Worm (Caenorhabditis elegans) whole organism, L1 larva: ENCODE data around the gene icln-1.

Experiments
- ama-1 ChIP-seq: fragments of 150-350 bp; optimal IDR thresholded peaks from 2 replicates; lab custom pipeline; 2014
- ceh-63 ChIP-seq: fragments of 200-800 bp; sonication (Bioruptor generic); optimal IDR thresholded peaks from 2 replicates; lab custom pipeline; 2018; ENCODE audit warnings: mild to moderate bottlenecking, missing genetic modification characterization, missing compliant biosample characterization
- ceh-8 ChIP-seq: fragments of 200-800 bp; sonication (Bioruptor generic); optimal IDR thresholded peaks from 2 replicates; lab custom pipeline; 2018; ENCODE audit warnings: mild to moderate bottlenecking, missing genetic modification characterization, moderate library complexity, missing compliant biosample characterization
- ceh-90 ChIP-seq: sonication (generic microtip); optimal IDR thresholded peaks from 2 replicates; lab custom pipeline; 2016; ENCODE audit warnings: missing genetic modification characterization, missing compliant biosample characterization
- ces-1 ChIP-seq: fragments of 150-350 bp; optimal IDR thresholded peaks from 2 replicates; lab custom pipeline; 2014; ENCODE audit warnings: missing biosample characterization, missing genetic modification reagents, missing genetic modification characterization
- dsc-1 ChIP-seq: sonication (generic microtip); optimal IDR thresholded peaks from 2 replicates; lab custom pipeline; 2016; ENCODE audit warnings: mild to moderate bottlenecking, missing genetic modification characterization, missing compliant biosample characterization
- efl-1 ChIP-seq, 4 experiments: fragments of 150-350 bp; optimal IDR thresholded peaks in 3 of 4; peaks in 1 of 4; 1 replicate in 1 of 4; 2 replicates in 3 of 4; lab custom pipeline; 2014; ENCODE audit warnings: missing biosample characterization in 2 of 4, missing genetic modification characterization in 2 of 4, missing genetic modification reagents in 2 of 4
- efl-3 ChIP-seq: fragments of 200-800 bp; sonication (Bioruptor generic); optimal IDR thresholded peaks from 2 replicates; lab custom pipeline; 2018; ENCODE audit warnings: mild to moderate bottlenecking, missing genetic modification characterization, missing compliant biosample characterization
- elt-2 ChIP-seq: sonication (generic microtip); optimal IDR thresholded peaks from 2 replicates; lab custom pipeline; 2016; ENCODE audit warnings: missing genetic modification characterization, mild to moderate bottlenecking, inconsistent platforms, missing compliant biosample characterization, missing genetic modification reagents
- ets-5 ChIP-seq: fragments of 200-800 bp; sonication (Bioruptor generic); IDR thresholded peaks from 2 replicates; pipeline ENCODE4 v1.3.6; 2022; ENCODE audit warnings: missing genetic modification characterization, missing compliant biosample characterization
- hlh-17 ChIP-seq: fragments of 200-800 bp; sonication (Bioruptor generic); optimal IDR thresholded peaks from 2 replicates; lab custom pipeline; 2018; ENCODE audit warnings: missing genetic modification characterization, mild to moderate bottlenecking, missing compliant biosample characterization, moderate library complexity, borderline replicate concordance
- hlh-4 ChIP-seq: sonication (generic microtip); optimal IDR thresholded peaks from 2 replicates; lab custom pipeline; 2016; ENCODE audit warnings: mild to moderate bottlenecking, missing genetic modification characterization, missing compliant biosample characterization
- hpl-2 ChIP-seq: fragments of 150-350 bp; optimal IDR thresholded peaks from 2 replicates; lab custom pipeline; 2014; ENCODE audit warnings: missing biosample characterization, missing genetic modification reagents, missing genetic modification characterization
- lir-3 ChIP-seq: sonication (generic microtip); optimal IDR thresholded peaks from 2 replicates; lab custom pipeline; 2016; ENCODE audit warnings: mild to moderate bottlenecking, missing genetic modification characterization, moderate library complexity, missing compliant biosample characterization; ENCODE audit not compliant: poor library complexity
- lsy-2 ChIP-seq, 2 experiments: fragments of 150-350 bp; optimal IDR thresholded peaks; 2 replicates each; lab custom pipeline; 2014; ENCODE audit warnings: missing biosample characterization in 2 of 2, missing genetic modification characterization in 2 of 2
- mab-9 ChIP-seq: fragments of 200-800 bp; sonication (Bioruptor generic); IDR thresholded peaks from 2 replicates; pipeline ENCODE4 v1.3.6; 2022; ENCODE audit warnings: missing genetic modification reagents, missing genetic modification characterization, missing compliant biosample characterization
- mef-2 ChIP-seq: fragments of 150-350 bp; optimal IDR thresholded peaks from 2 replicates; lab custom pipeline; 2014; ENCODE audit warnings: missing biosample characterization, missing genetic modification characterization
- nhr-11 ChIP-seq: fragments of 150-350 bp; optimal IDR thresholded peaks from 2 replicates; lab custom pipeline; 2014; ENCODE audit warnings: missing biosample characterization, missing genetic modification characterization
- nhr-19 ChIP-seq: fragments of 200-800 bp; sonication (Bioruptor generic); conservative IDR thresholded peaks from 2 replicates; pipeline ENCODE4 v1.3.6; 2022; ENCODE audit warnings: missing genetic modification characterization, missing compliant biosample characterization
- nhr-20 ChIP-seq: sonication (generic microtip); optimal IDR thresholded peaks from 2 replicates; lab custom pipeline; 2016; ENCODE audit warnings: mild to moderate bottlenecking, missing genetic modification characterization, missing compliant biosample characterization
- nhr-237 ChIP-seq: fragments of 150-350 bp; optimal IDR thresholded peaks from 2 replicates; lab custom pipeline; 2014; ENCODE audit warnings: missing biosample characterization, missing genetic modification characterization
- nhr-28 ChIP-seq: fragments of 150-350 bp; optimal IDR thresholded peaks from 2 replicates; lab custom pipeline; 2014; ENCODE audit warnings: missing biosample characterization, missing genetic modification characterization
- nhr-71 ChIP-seq: sonication (generic microtip); optimal IDR thresholded peaks from 2 replicates; lab custom pipeline; 2016; ENCODE audit warnings: mild to moderate bottlenecking, missing genetic modification characterization, moderate library complexity, missing compliant biosample characterization
- nhr-76 ChIP-seq: sonication (generic microtip); optimal IDR thresholded peaks from 2 replicates; lab custom pipeline; 2017; ENCODE audit warnings: missing biosample characterization, missing genetic modification characterization
- nhr-77 ChIP-seq: fragments of 150-350 bp; optimal IDR thresholded peaks from 2 replicates; lab custom pipeline; 2014; ENCODE audit warnings: missing biosample characterization, missing genetic modification characterization
- nhr-84 ChIP-seq: sonication (generic microtip); optimal IDR thresholded peaks from 2 replicates; lab custom pipeline; 2017; ENCODE audit warnings: missing biosample characterization, missing genetic modification characterization
- pax-3 ChIP-seq: fragments of 200-800 bp; sonication (Bioruptor generic); optimal IDR thresholded peaks from 2 replicates; lab custom pipeline; 2018; ENCODE audit warnings: mild to moderate bottlenecking, missing genetic modification characterization, moderate library complexity, missing compliant biosample characterization
- snpc-4 ChIP-seq: fragments of 150-350 bp; optimal IDR thresholded peaks from 2 replicates; lab custom pipeline; 2014; ENCODE audit warnings: missing biosample characterization, missing genetic modification characterization
- sox-4 ChIP-seq: sonication (generic microtip); optimal IDR thresholded peaks from 2 replicates; lab custom pipeline; 2016; ENCODE audit warnings: missing genetic modification characterization, missing compliant biosample characterization
- unc-130 ChIP-seq: fragments of 150-350 bp; optimal IDR thresholded peaks from 2 replicates; lab custom pipeline; 2017; ENCODE audit warnings: missing biosample characterization, missing genetic modification characterization, inconsistent platforms
- unc-30 ChIP-seq: sonication (generic microtip); optimal IDR thresholded peaks from 2 replicates; lab custom pipeline; 2017; ENCODE audit warnings: missing biosample characterization, missing genetic modification characterization
- vab-15 ChIP-seq: sonication (generic microtip); optimal IDR thresholded peaks from 2 replicates; lab custom pipeline; 2017; ENCODE audit warnings: missing genotype, mild to moderate bottlenecking, missing genetic modification characterization, missing compliant biosample characterization
- zag-1 ChIP-seq: fragments of 150-350 bp; optimal IDR thresholded peaks from 2 replicates; lab custom pipeline; 2014; ENCODE audit warnings: missing biosample characterization, missing genetic modification characterization
- zip-4 ChIP-seq: fragments of 200-800 bp; sonication (Bioruptor generic); optimal IDR thresholded peaks from 2 replicates; lab custom pipeline; 2018; ENCODE audit warnings: mild to moderate bottlenecking, missing genetic modification characterization, moderate library complexity, missing compliant biosample characterization
- ztf-11 ChIP-seq, 2 experiments: sonication (generic microtip); optimal IDR thresholded peaks; 2 replicates each; lab custom pipeline; 2016 to 2017; ENCODE audit warnings: missing genetic modification characterization in 2 of 2, missing biosample characterization in 1 of 2, missing compliant biosample characterization in 1 of 2

The icln-1 gene

DNA sequence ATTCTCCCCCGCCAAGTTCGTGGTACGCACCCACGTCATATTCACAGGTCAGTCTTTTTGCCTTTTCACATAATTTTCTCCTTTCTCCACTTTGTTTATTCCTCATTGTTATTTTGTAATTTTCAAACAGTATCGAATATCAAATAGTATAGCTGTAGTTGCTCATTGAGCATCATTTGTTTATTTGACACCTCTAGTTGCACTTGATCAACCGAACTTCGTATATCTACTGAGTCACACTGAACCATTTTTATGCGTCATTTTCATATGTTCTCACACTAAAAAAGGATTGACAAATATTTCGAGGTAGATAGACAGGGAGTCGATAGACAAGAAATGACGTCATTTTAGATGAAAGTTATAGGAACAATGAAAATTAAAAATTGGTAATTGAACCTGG is 24.8 kb upstream of the icln-1 start:
- TF ChIP-seq ceh-90 (no peak), hlh-4 (tag; lab: Kevin White, UChicago) (no peak), vab-15 (tag; lab: Kevin White, UChicago) (no peak), elt-2 (no peak), ceh-8 (GFP tag; lab: Kevin White, UChicago) (no peak), lsy-2 (tag; optimal IDR thresholded peaks at IDR 0.05; lab: Kevin White, UChicago) (no peak), nhr-77 (tag; lab: Kevin White, UChicago) (no peak), nhr-19 (no peak), snpc-4 (tag; lab: Kevin White, UChicago) (no peak), nhr-237 (tag; lab: Kevin White, UChicago) (no peak), lir-3 (tag; lab: Kevin White, UChicago) (no peak), pax-3 (tag; lab: Kevin White, UChicago) (no peak), ztf-11 (tag; optimal IDR thresholded peaks at IDR 0.05; lab: Kevin White, UChicago) (no peak), sox-4 (tag; lab: Kevin White, UChicago) (no peak)

ce11 chrIV:9118792-9119191 is 23.3 kb upstream of the icln-1 start, which contains the start of gene nrfl-1:
TSS of gene nrfl-1 (plus strand) at chrIV:9119092.
- TF ChIP-seq ceh-90: no peak
- TF ChIP-seq unc-30 (tag; lab: Kevin White, UChicago): no peak
- no peak for TF ChIP-seq nhr-11 (tag; lab: Kevin White, UChicago)
- no peak for TF ChIP-seq nhr-84
- no peak for TF ChIP-seq ets-5

DNA sequence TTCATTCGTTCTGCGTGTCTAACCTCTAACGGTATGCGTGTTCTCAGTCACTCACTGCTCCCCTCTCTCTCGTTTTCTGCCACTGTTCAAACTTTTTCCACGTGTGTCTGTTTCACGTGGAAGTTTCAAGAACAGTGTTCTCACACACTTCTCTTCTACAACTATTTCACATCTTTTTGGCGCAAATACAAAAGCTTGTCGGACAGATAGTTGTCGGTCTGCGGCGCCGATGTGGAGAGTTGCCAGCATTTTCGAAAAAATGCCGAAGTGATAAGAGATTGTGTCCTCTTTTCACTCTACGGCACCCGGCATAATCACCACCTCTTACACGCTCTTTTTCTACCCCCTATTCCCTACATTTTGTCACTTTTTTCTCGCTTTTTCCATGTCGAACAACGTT is 22.9 kb upstream of the icln-1 start:
- peak; percentile 41 for TF ChIP-seq elt-2
- no peak for TF ChIP-seq efl-1 (optimal IDR thresholded peaks at IDR 0.05; lab: Kevin White, UChicago)
- peak in 1 of 2 experiments; percentile 42 for TF ChIP-seq efl-1 (GFP tag; optimal IDR thresholded peaks at IDR 0.05 in 1 of 2; lab: Kevin White, UChicago)
- no peak for TF ChIP-seq ama-1 (lab: Kevin White, UChicago)
- no peak for TF ChIP-seq hlh-17 (GFP tag; lab: Kevin White, UChicago)

DNA sequence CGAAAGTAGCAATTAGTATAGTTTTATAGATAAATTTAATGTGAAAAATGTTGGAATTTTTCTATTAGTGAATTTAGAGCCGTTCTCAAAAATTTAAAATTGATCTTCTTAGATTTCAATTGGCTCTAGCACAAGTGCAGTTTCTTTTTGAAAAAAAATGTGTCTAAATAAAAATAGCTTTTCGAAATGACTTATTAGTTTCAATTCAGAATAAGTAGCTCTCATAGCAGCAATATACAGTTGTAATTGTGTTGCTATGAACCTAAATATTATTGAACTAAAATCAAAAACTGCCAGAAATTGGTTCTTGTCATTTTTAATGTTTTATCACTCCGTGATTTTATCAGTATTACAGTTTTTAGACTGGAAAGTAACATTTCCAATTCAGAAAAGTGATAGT is 22.2 kb upstream of the icln-1 start:
- TF ChIP-seq zip-4 (GFP tag; lab: Kevin White, UChicago): no peak
- TF ChIP-seq nhr-71 (tag; lab: Kevin White, UChicago): no peak
- TF ChIP-seq mef-2 (tag; lab: Kevin White, UChicago): no peak
- no peak for TF ChIP-seq nhr-76 (tag; lab: Kevin White, UChicago)
- TF ChIP-seq nhr-28: no peak
- TF ChIP-seq elt-2: no peak
- no peak for TF ChIP-seq dsc-1
- no peak for TF ChIP-seq hpl-2 (GFP tag; lab: Kevin White, UChicago)
- no peak for TF ChIP-seq zag-1 (tag; lab: Kevin White, UChicago)
- no peak for TF ChIP-seq efl-3 (GFP tag; lab: Kevin White, UChicago)
- TF ChIP-seq nhr-20: no peak
- TF ChIP-seq ces-1: no peak
- no peak for TF ChIP-seq ceh-63 (GFP tag; lab: Kevin White, UChicago)

DNA sequence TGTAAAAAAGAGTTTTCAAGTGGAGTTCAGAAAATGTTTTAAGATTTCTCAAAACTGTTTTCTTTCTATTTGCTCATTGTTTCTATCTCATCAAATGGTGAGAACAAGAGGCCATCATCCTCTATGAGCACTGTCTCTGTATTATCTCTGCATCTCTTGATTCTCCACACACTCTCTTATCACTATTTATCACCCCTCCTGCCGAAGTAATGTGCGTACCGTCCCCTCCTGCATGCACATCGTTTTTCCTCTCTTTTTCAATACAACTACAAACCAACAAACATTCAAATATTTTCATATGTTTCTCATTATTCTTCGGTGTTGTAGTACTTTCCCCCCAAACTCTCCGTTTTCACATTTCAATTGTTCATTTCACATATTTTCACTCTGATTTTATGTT is 21.0 kb upstream of the icln-1 start:
- peak; percentile 46 for TF ChIP-seq elt-2
- TF ChIP-seq ceh-63 (GFP tag; lab: Kevin White, UChicago): no peak
- no peak for TF ChIP-seq efl-1 (optimal IDR thresholded peaks at IDR 0.05; lab: Kevin White, UChicago)
- peak in 1 of 2 experiments; percentile 46 for TF ChIP-seq efl-1 (GFP tag; optimal IDR thresholded peaks at IDR 0.05 in 1 of 2; lab: Kevin White, UChicago)
- no peak for TF ChIP-seq unc-130 (tag; lab: Kevin White, UChicago)
- TF ChIP-seq mab-9: no peak
- TF ChIP-seq vab-15 (tag; lab: Kevin White, UChicago): no peak
